Worm (Caenorhabditis elegans): ENCODE results near the gene srt-30.

srt-30 gene

ce11 chrV:3799737-3800136 is 541 bp downstream of the srt-30 start:
- TF ChIP-seq cog-1 (tag; optimal IDR thresholded peaks at IDR 0.05) (no peak), flt-1 (GFP tag; IDR thresholded peaks at IDR 0.05) (no peak), klf-2 (GFP tag; conservative IDR thresholded peaks at IDR 0.05) (no peak), tab-1 (GFP tag; IDR thresholded peaks at IDR 0.05) (no peak), ref-1 (GFP tag; conservative IDR thresholded peaks at IDR 0.05) (no peak), T22C8.4 (GFP tag; IDR thresholded peaks at IDR 0.05) (no peak), ztf-29 (GFP tag; IDR thresholded peaks at IDR 0.05) (no peak), ztf-23 (GFP tag; IDR thresholded peaks at IDR 0.05) (no peak), med-1 (GFP tag; optimal IDR thresholded peaks at IDR 0.05; ENCODE audit: insufficient read depth) (no peak)

- TF ChIP-seq cog-1 (tag; optimal IDR thresholded peaks at IDR 0.05) (no peak), flt-1 (GFP tag; IDR thresholded peaks at IDR 0.05) (no peak), med-1 (GFP tag; optimal IDR thresholded peaks at IDR 0.05; ENCODE audit: insufficient read depth) (no peak)
Observed at ce11 chrV:3790424-3790823, 9.9 kb downstream of the srt-30 start.

- no peak for TF ChIP-seq ref-1 (GFP tag; conservative IDR thresholded peaks at IDR 0.05)
- no peak for TF ChIP-seq ztf-23 (GFP tag; IDR thresholded peaks at IDR 0.05)
- TF ChIP-seq cog-1 (tag; optimal IDR thresholded peaks at IDR 0.05), result no peak
- no peak for TF ChIP-seq ztf-29 (GFP tag; IDR thresholded peaks at IDR 0.05)
- TF ChIP-seq tab-1 (GFP tag; IDR thresholded peaks at IDR 0.05), result no peak
- no peak for TF ChIP-seq flt-1 (GFP tag; IDR thresholded peaks at IDR 0.05)
- TF ChIP-seq med-1 (GFP tag; optimal IDR thresholded peaks at IDR 0.05; ENCODE audit: insufficient read depth), result no peak
- no peak for TF ChIP-seq T22C8.4 (GFP tag; IDR thresholded peaks at IDR 0.05)
- no peak for TF ChIP-seq klf-2 (GFP tag; conservative IDR thresholded peaks at IDR 0.05)
Observed at ce11 chrV:3789770-3790169, 10.5 kb downstream of the srt-30 start, which contains the start of gene R08F11.7. Gene R08F11.7, plus strand, starts transcription at chrV:3790070.

- TF ChIP-seq ref-1 (GFP tag; conservative IDR thresholded peaks at IDR 0.05) (no peak), tab-1 (GFP tag; IDR thresholded peaks at IDR 0.05) (no peak), T22C8.4 (GFP tag; IDR thresholded peaks at IDR 0.05) (no peak), flt-1 (GFP tag; IDR thresholded peaks at IDR 0.05) (no peak), klf-2 (GFP tag; conservative IDR thresholded peaks at IDR 0.05) (no peak), ztf-29 (GFP tag; IDR thresholded peaks at IDR 0.05) (no peak), ztf-23 (GFP tag; IDR thresholded peaks at IDR 0.05) (no peak), cog-1 (tag; optimal IDR thresholded peaks at IDR 0.05) (no peak), med-1 (GFP tag; optimal IDR thresholded peaks at IDR 0.05; ENCODE audit: insufficient read depth) (no peak)
Observed at ce11 chrV:3788538-3788937, 11.7 kb downstream of the srt-30 start.

ce11 chrV:3784167-3784734 is 16.0 kb downstream of the srt-30 start, which contains the start of gene R08F11.1:
Gene R08F11.1, minus strand, starts transcription at chrV:3784217.
- no peak for TF ChIP-seq T22C8.4 (GFP tag; IDR thresholded peaks at IDR 0.05)
- no peak for TF ChIP-seq tab-1 (GFP tag; IDR thresholded peaks at IDR 0.05)
- no peak for TF ChIP-seq ztf-29 (GFP tag; IDR thresholded peaks at IDR 0.05)
- TF ChIP-seq ref-1 (GFP tag; conservative IDR thresholded peaks at IDR 0.05), result no peak
- no peak for TF ChIP-seq flt-1 (GFP tag; IDR thresholded peaks at IDR 0.05)
- TF ChIP-seq ztf-23 (GFP tag; IDR thresholded peaks at IDR 0.05), result no peak
- no peak for TF ChIP-seq med-1 (GFP tag; optimal IDR thresholded peaks at IDR 0.05; ENCODE audit: insufficient read depth)
- no peak for TF ChIP-seq cog-1 (tag; optimal IDR thresholded peaks at IDR 0.05)
- no peak for TF ChIP-seq klf-2 (GFP tag; conservative IDR thresholded peaks at IDR 0.05)

ce11 chrV:3776946-3777345 is 23.3 kb downstream of the srt-30 start:
- no peak for TF ChIP-seq med-1 (GFP tag; optimal IDR thresholded peaks at IDR 0.05; ENCODE audit: insufficient read depth)
- TF ChIP-seq T22C8.4 (GFP tag; IDR thresholded peaks at IDR 0.05), result no peak
- TF ChIP-seq klf-2 (GFP tag; conservative IDR thresholded peaks at IDR 0.05), result no peak
- TF ChIP-seq ref-1 (GFP tag; conservative IDR thresholded peaks at IDR 0.05), result no peak
- no peak for TF ChIP-seq ztf-23 (GFP tag; IDR thresholded peaks at IDR 0.05)
- no peak for TF ChIP-seq flt-1 (GFP tag; IDR thresholded peaks at IDR 0.05)
- no peak for TF ChIP-seq tab-1 (GFP tag; IDR thresholded peaks at IDR 0.05)
- no peak for TF ChIP-seq cog-1 (tag; optimal IDR thresholded peaks at IDR 0.05)
- TF ChIP-seq ztf-29 (GFP tag; IDR thresholded peaks at IDR 0.05), result no peak

- TF ChIP-seq cog-1 (tag; optimal IDR thresholded peaks at IDR 0.05), result no peak
- TF ChIP-seq ztf-29 (GFP tag; IDR thresholded peaks at IDR 0.05), result no peak
- TF ChIP-seq klf-2 (GFP tag; conservative IDR thresholded peaks at IDR 0.05), result no peak
- TF ChIP-seq T22C8.4 (GFP tag; IDR thresholded peaks at IDR 0.05), result no peak
- TF ChIP-seq med-1 (GFP tag; optimal IDR thresholded peaks at IDR 0.05; ENCODE audit: insufficient read depth), result no peak
- TF ChIP-seq ztf-23 (GFP tag; IDR thresholded peaks at IDR 0.05), result no peak
- TF ChIP-seq flt-1 (GFP tag; IDR thresholded peaks at IDR 0.05), result no peak
- no peak for TF ChIP-seq tab-1 (GFP tag; IDR thresholded peaks at IDR 0.05)
- no peak for TF ChIP-seq ref-1 (GFP tag; conservative IDR thresholded peaks at IDR 0.05)
Observed at ce11 chrV:3776086-3776589, 24.1 kb downstream of the srt-30 start, which contains the start of gene cysl-3. Gene cysl-3, minus strand, starts transcription at chrV:3776136.

ce11 chrV:3774653-3775052 is 25.6 kb downstream of the srt-30 start:
- no peak for TF ChIP-seq klf-2 (GFP tag; conservative IDR thresholded peaks at IDR 0.05)
- TF ChIP-seq ztf-29 (GFP tag; IDR thresholded peaks at IDR 0.05), result no peak
- TF ChIP-seq ztf-23 (GFP tag; IDR thresholded peaks at IDR 0.05), result no peak

- TF ChIP-seq klf-2 (GFP tag; conservative IDR thresholded peaks at IDR 0.05) (no peak), ref-1 (GFP tag; conservative IDR thresholded peaks at IDR 0.05) (no peak), tab-1 (GFP tag; IDR thresholded peaks at IDR 0.05) (no peak), med-1 (GFP tag; optimal IDR thresholded peaks at IDR 0.05; ENCODE audit: insufficient read depth) (no peak), T22C8.4 (GFP tag; IDR thresholded peaks at IDR 0.05) (no peak)
Observed at ce11 chrV:3773618-3774017, 26.7 kb downstream of the srt-30 start.
